Fruit fly (Drosophila melanogaster): ENCODE measurements around the gene APC7.
A peak's percentile ranks its signal among the peaks of the same experiment; 100 is the strongest.

Gene APC7

DNA sequence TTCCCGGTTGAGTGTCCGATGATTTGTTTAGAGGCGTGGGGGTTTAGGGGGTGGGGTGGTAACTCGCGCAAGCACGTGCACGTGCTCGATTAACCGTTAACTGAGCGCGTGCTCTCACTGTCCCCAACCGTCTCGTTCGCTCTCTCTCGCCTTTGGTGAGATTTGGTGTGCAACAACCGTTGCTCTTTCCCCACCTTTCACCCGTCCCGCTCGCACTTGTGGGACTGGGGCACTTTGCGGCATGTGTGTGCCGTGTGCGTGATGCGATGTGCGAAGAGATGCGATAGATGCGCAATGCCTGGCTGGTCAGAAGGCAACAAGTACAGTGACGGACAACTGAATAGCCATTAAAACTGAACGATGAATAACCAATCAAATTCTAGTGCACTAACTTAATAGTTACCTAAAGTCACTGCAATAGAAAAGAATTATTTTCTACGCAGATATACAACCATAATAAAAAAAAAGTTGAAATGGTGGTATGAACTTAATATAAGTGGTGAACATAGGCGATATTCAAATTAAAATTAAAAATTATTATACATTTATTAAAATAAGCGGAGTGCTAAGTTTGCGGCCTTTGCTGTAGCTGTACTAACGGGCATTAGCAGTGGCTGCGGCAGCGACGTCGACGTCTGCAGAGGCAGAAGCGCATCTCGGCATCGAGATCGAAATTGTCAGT lies 25.5 kb upstream of the APC7 start (continued):
- no peak for TF ChIP-seq maf-S (GFP tag; optimal IDR thresholded peaks at IDR 0.05)
- TF ChIP-seq btn (GFP tag; optimal IDR thresholded peaks at IDR 0.05), result no peak
- TF ChIP-seq Ptx1 (GFP tag; IDR thresholded peaks at IDR 0.05), result peak; percentile 83
- TF ChIP-seq CG4360 (GFP tag; IDR thresholded peaks at IDR 0.05), result no peak
- peak; percentile 91 for TF ChIP-seq Spps (tag; optimal IDR thresholded peaks at IDR 0.05)
- peak; percentile 11 for TF ChIP-seq cg (GFP tag; optimal IDR thresholded peaks at IDR 0.05)
- peak; percentile 89 for TF ChIP-seq CG12659 (GFP tag; optimal IDR thresholded peaks at IDR 0.05)
- 0 out of 3 replicates have a peak, but pooled peaks have one; percentile 41 for TF ChIP-seq CG11456 (GFP tag; IDR thresholded peaks at IDR 0.05)
- TF ChIP-seq CG12769 (tag; optimal IDR thresholded peaks at IDR 0.05), result peak; percentile 39
- TF ChIP-seq Sry-δ (GFP tag; optimal IDR thresholded peaks at IDR 0.05), result no peak
- peak; percentile 80 for TF ChIP-seq ap (GFP tag; IDR thresholded peaks at IDR 0.05)
- TF ChIP-seq BtbVII (GFP tag; optimal IDR thresholded peaks at IDR 0.05), result peak; percentile 71
- TF ChIP-seq Ravus (GFP tag; IDR thresholded peaks at IDR 0.05), result no peak; the same call in 1 of the 2 replicates
- peak; percentile 96 for TF ChIP-seq CG18262 (tag; optimal IDR thresholded peaks at IDR 0.05)
- TF ChIP-seq ara (GFP tag; IDR thresholded peaks at IDR 0.05), result peak; percentile 87
- no peak for TF ChIP-seq schlank (tag; optimal IDR thresholded peaks at IDR 0.05)
- TF ChIP-seq GATAe (GFP tag; conservative IDR thresholded peaks at IDR 0.05), result no peak
- TF ChIP-seq CG9609 (GFP tag; optimal IDR thresholded peaks at IDR 0.05), result no peak
- peak; percentile 77 for TF ChIP-seq Atf6 (GFP tag; IDR thresholded peaks at IDR 0.05)
- no peak for TF ChIP-seq Bgb (GFP tag; IDR thresholded peaks at IDR 0.05; ENCODE audit: partially characterized antibody)
- TF ChIP-seq Lpt (GFP tag; optimal IDR thresholded peaks at IDR 0.05), result no peak
- TF ChIP-seq CG10321 (GFP tag; IDR thresholded peaks at IDR 0.05), result peak; percentile 41; the same call in 1 of the 2 replicates
- no peak for TF ChIP-seq aop (GFP tag; IDR thresholded peaks at IDR 0.05)
- TF ChIP-seq nerfin-1 (tag; optimal IDR thresholded peaks at IDR 0.05), result peak; percentile 92
- TF ChIP-seq rib (GFP tag; IDR thresholded peaks at IDR 0.05), result no peak
- TF ChIP-seq Oli (tag; optimal IDR thresholded peaks at IDR 0.05), result peak; percentile 92
- no peak for TF ChIP-seq abd-A (tag; optimal IDR thresholded peaks at IDR 0.05)
- peak; percentile 66 for TF ChIP-seq CG9215 (GFP tag; IDR thresholded peaks at IDR 0.05)
- peak; percentile 87 for TF ChIP-seq oc (tag; optimal IDR thresholded peaks at IDR 0.05)
- TF ChIP-seq Ets65A (GFP tag), result peak; percentile 92
- TF ChIP-seq CG8388 (GFP tag; optimal IDR thresholded peaks at IDR 0.05), result peak; percentile 93
- TF ChIP-seq CG11696 (GFP tag; IDR thresholded peaks at IDR 0.05), result peak; percentile 92
- peak; percentile 82 for TF ChIP-seq stc (GFP tag; IDR thresholded peaks at IDR 0.05)
- no peak for TF ChIP-seq tna (GFP tag; IDR thresholded peaks at IDR 0.05; ENCODE audit: partially characterized antibody)
- TF ChIP-seq CG6689 (GFP tag; IDR thresholded peaks at IDR 0.05), result peak; percentile 90
- TF ChIP-seq CG4707 (GFP tag; optimal IDR thresholded peaks at IDR 0.05), result peak; percentile 73
- peak; percentile 50 for TF ChIP-seq CG10462 (GFP tag; optimal IDR thresholded peaks at IDR 0.05)
- peak; percentile 81 for TF ChIP-seq Med (GFP tag)
- peak; percentile 59 for TF ChIP-seq HmgZ (tag; optimal IDR thresholded peaks at IDR 0.05)
- peak; percentile 51 for TF ChIP-seq CG31365 (tag; optimal IDR thresholded peaks at IDR 0.05)
- peak; percentile 46; the same call in 1 of the 2 replicates for TF ChIP-seq CG43689 (GFP tag; IDR thresholded peaks at IDR 0.05)
- TF ChIP-seq CG14050 (GFP tag; IDR thresholded peaks at IDR 0.05), result peak; percentile 65
- peak; percentile 33; the same call in 1 of the 2 replicates for TF ChIP-seq Lim3 (GFP tag; IDR thresholded peaks at IDR 0.05)
- peak; percentile 92 for TF ChIP-seq Drgx (GFP tag; IDR thresholded peaks at IDR 0.05)
- peak; percentile 92 for TF ChIP-seq fd96Cb (tag; optimal IDR thresholded peaks at IDR 0.05)
- peak; percentile 92 for TF ChIP-seq gcm (GFP tag; optimal IDR thresholded peaks at IDR 0.05)
- peak; percentile 53 for TF ChIP-seq CG17802 (tag; optimal IDR thresholded peaks at IDR 0.05)
- peak; percentile 85 for TF ChIP-seq tap (tag; optimal IDR thresholded peaks at IDR 0.05)
- TF ChIP-seq cato (GFP tag; optimal IDR thresholded peaks at IDR 0.05; ENCODE audit: borderline replicate concordance), result peak; percentile 71
- peak in 1 of 2 experiments; percentile 55 for TF ChIP-seq Trl (optimal IDR thresholded peaks at IDR 0.05)
- no peak for TF ChIP-seq Trl (GFP tag; optimal IDR thresholded peaks at IDR 0.05)

All from whole organism, embryonic.